Worm (Caenorhabditis elegans) whole organism, L1 larva: ENCODE measurements around the gene K09A9.8.

ENCODE experiments used
- C34B4.2 ChIP-seq: sonication (generic microtip); optimal IDR thresholded peaks from 2 replicates; lab custom pipeline; 2017; ENCODE audit warnings: mild to moderate bottlenecking, missing genetic modification characterization, missing compliant biosample characterization
- ama-1 ChIP-seq: fragments of 150-350 bp; optimal IDR thresholded peaks from 2 replicates; lab custom pipeline; 2014
- blmp-1 ChIP-seq: fragments of 150-350 bp; optimal IDR thresholded peaks from 2 replicates; lab custom pipeline; 2014; ENCODE audit warnings: missing biosample characterization, missing genetic modification characterization
- efl-1 ChIP-seq, 4 experiments: fragments of 150-350 bp; optimal IDR thresholded peaks in 3 of 4; peaks in 1 of 4; 1 replicate in 1 of 4; 2 replicates in 3 of 4; lab custom pipeline; 2014; ENCODE audit warnings: missing biosample characterization in 2 of 4, missing genetic modification characterization in 2 of 4, missing genetic modification reagents in 2 of 4
- fkh-8 ChIP-seq: sonication (generic microtip); optimal IDR thresholded peaks from 2 replicates; lab custom pipeline; 2016; ENCODE audit warnings: mild to moderate bottlenecking, missing genetic modification characterization, missing compliant biosample characterization
- mab-9 ChIP-seq: fragments of 200-800 bp; sonication (Bioruptor generic); IDR thresholded peaks from 2 replicates; pipeline ENCODE4 v1.3.6; 2022; ENCODE audit warnings: missing genetic modification reagents, missing genetic modification characterization, missing compliant biosample characterization
- mep-1 ChIP-seq: fragments of 150-350 bp; optimal IDR thresholded peaks from 2 replicates; lab custom pipeline; 2014; ENCODE audit warnings: missing biosample characterization, missing genetic modification characterization
- tbx-2 ChIP-seq: sonication (generic microtip); optimal IDR thresholded peaks from 2 replicates; lab custom pipeline; 2016; ENCODE audit warnings: missing genetic modification characterization, missing compliant biosample characterization
- unc-130 ChIP-seq: fragments of 150-350 bp; optimal IDR thresholded peaks from 2 replicates; lab custom pipeline; 2017; ENCODE audit warnings: missing biosample characterization, missing genetic modification characterization, inconsistent platforms
- unc-86 ChIP-seq: sonication (generic microtip); optimal IDR thresholded peaks from 2 replicates; lab custom pipeline; 2016; ENCODE audit warnings: missing genetic modification characterization, missing compliant biosample characterization

- TF ChIP-seq C34B4.2 (tag; lab: Kevin White, UChicago) (no peak), unc-86 (no peak), ama-1 (lab: Kevin White, UChicago) (no peak), blmp-1 (tag; lab: Kevin White, UChicago) (no peak), fkh-8 (no peak), mep-1 (no peak), mab-9 (no peak), unc-130 (tag; lab: Kevin White, UChicago) (no peak), tbx-2 (tag; lab: Kevin White, UChicago) (no peak), efl-1 (optimal IDR thresholded peaks at IDR 0.05; lab: Kevin White, UChicago) (no peak), efl-1 (GFP tag; optimal IDR thresholded peaks at IDR 0.05 in 1 of 2; lab: Kevin White, UChicago) (no peak)
Observed at ce11 chrX:15576942-15577341, 20.0 kb downstream of the K09A9.8 start, which contains the start of gene K09A9.6.
